Worm (Caenorhabditis elegans) whole organism, early embryonic: ENCODE data around the gene nob-1.

Source experiments
- aly-1 ChIP-seq: sonication (generic microtip); optimal IDR thresholded peaks from 2 replicates; lab custom pipeline; 2016; ENCODE audit warnings: missing genetic modification characterization, missing compliant biosample characterization
- ama-1 ChIP-seq: fragments of 150-350 bp; optimal IDR thresholded peaks from 2 replicates; lab custom pipeline; 2014
- tra-4 ChIP-seq: sonication (generic microtip); optimal IDR thresholded peaks from 2 replicates; lab custom pipeline; 2017; ENCODE audit warnings: missing genetic modification characterization, missing compliant biosample characterization

- TF ChIP-seq tra-4 (no peak), ama-1 (no peak), aly-1 (tag; lab: Kevin White, UChicago) (no peak)
Observed at ce11 chrIII:12067736-12068135, 16.4 kb downstream of the nob-1 start.
